Fruit fly (Drosophila melanogaster) whole organism, embryonic: Measurements from ENCODE around the gene CG17032.

Experiments
- B-H1 ChIP-seq: fragments of 200-800 bp; sonication (Bioruptor generic); IDR thresholded peaks from 3 replicates; pipeline ENCODE4 v1.3.6; 2022; ENCODE audit warnings: missing biosample characterization, missing genetic modification characterization
- Bgb ChIP-seq: fragments of 200-800 bp; sonication (Bioruptor generic); IDR thresholded peaks from 2 replicates; pipeline ENCODE4 v1.3.6; 2022; ENCODE audit warnings: missing biosample characterization, missing genetic modification characterization; ENCODE audit not compliant: partially characterized antibody
- CG10321 ChIP-seq: fragments of 200-800 bp; sonication (Bioruptor generic); IDR thresholded peaks from 2 replicates; pipeline ENCODE4 v1.3.6; 2022; ENCODE audit warnings: missing biosample characterization, missing genetic modification characterization
- CG11085 ChIP-seq: fragments of 200-800 bp; sonication (Bioruptor generic); IDR thresholded peaks from 2 replicates; pipeline ENCODE4 v1.3.6; 2022; ENCODE audit warnings: missing biosample characterization, missing genetic modification characterization
- CG12659 ChIP-seq: fragments of 200-800 bp; sonication (Bioruptor generic); optimal IDR thresholded peaks from 3 replicates; lab custom pipeline; 2017; ENCODE audit warnings: mild to moderate bottlenecking, missing biosample characterization, missing genetic modification reagents, missing genetic modification characterization
- CG14710 ChIP-seq: fragments of 200-800 bp; sonication (Bioruptor generic); optimal IDR thresholded peaks from 3 replicates; lab custom pipeline; 2019; ENCODE audit warnings: missing biosample characterization, mild to moderate bottlenecking, missing genetic modification characterization, moderate library complexity
- CG17361 ChIP-seq: fragments of 200-800 bp; sonication (Bioruptor generic); IDR thresholded peaks from 3 replicates; pipeline ENCODE4 v1.3.6; 2022; ENCODE audit warnings: missing biosample characterization, missing genetic modification characterization
- CG17385 ChIP-seq: fragments of 200-800 bp; sonication (Bioruptor generic); optimal IDR thresholded peaks from 3 replicates; lab custom pipeline; 2018; ENCODE audit warnings: missing biosample characterization, mild to moderate bottlenecking, missing genetic modification characterization
- CG18619 ChIP-seq: fragments of 200-800 bp; sonication (Bioruptor generic); optimal IDR thresholded peaks from 3 replicates; lab custom pipeline; 2017; ENCODE audit warnings: missing biosample characterization, mild to moderate bottlenecking, missing genetic modification characterization
- CG2129 ChIP-seq: fragments of 200-800 bp; sonication (Bioruptor generic); IDR thresholded peaks from 2 replicates; pipeline ENCODE4 v1.3.6; 2022; ENCODE audit warnings: missing biosample characterization, missing genetic modification characterization; ENCODE audit not compliant: partially characterized antibody
- CG2199 ChIP-seq: fragments of 200-800 bp; sonication (Bioruptor generic); IDR thresholded peaks from 3 replicates; pipeline ENCODE4 v1.3.6; 2022; ENCODE audit warnings: missing biosample characterization, missing genetic modification characterization
- CG2202 ChIP-seq: fragments of 200-800 bp; sonication (Bioruptor generic); optimal IDR thresholded peaks from 2 replicates; lab custom pipeline; 2018; ENCODE audit warnings: missing biosample characterization, mild to moderate bottlenecking, missing genetic modification characterization
- CG2712 ChIP-seq: fragments of 200-800 bp; optimal IDR thresholded peaks from 3 replicates; lab custom pipeline; 2019; ENCODE audit warnings: missing biosample characterization, mild to moderate bottlenecking, missing genetic modification characterization, moderate library complexity
- CG34422 ChIP-seq: fragments of 200-800 bp; sonication (Bioruptor generic); IDR thresholded peaks from 3 replicates; pipeline ENCODE4 v1.3.6; 2022; ENCODE audit warnings: missing biosample characterization, missing genetic modification characterization
- CG6683 ChIP-seq: fragments of 200-800 bp; sonication (Bioruptor generic); optimal IDR thresholded peaks from 2 replicates; lab custom pipeline; 2017; ENCODE audit warnings: missing biosample characterization, mild to moderate bottlenecking, missing genetic modification characterization, missing genetic modification reagents
- CG7963 ChIP-seq: fragments of 200-800 bp; sonication (Bioruptor generic); IDR thresholded peaks from 3 replicates; pipeline ENCODE4 v1.3.6; 2022; ENCODE audit warnings: missing biosample characterization, missing genetic modification characterization; ENCODE audit not compliant: partially characterized antibody
- CG8281 ChIP-seq: fragments of 200-800 bp; sonication (Bioruptor generic); optimal IDR thresholded peaks from 2 replicates; lab custom pipeline; 2018; ENCODE audit warnings: missing biosample characterization, mild to moderate bottlenecking, missing genetic modification characterization, moderate library complexity
- CG8388 ChIP-seq: fragments of 200-800 bp; sonication (Bioruptor generic); optimal IDR thresholded peaks from 2 replicates; lab custom pipeline; 2019; ENCODE audit warnings: missing biosample characterization, mild to moderate bottlenecking, missing genetic modification characterization, moderate library complexity
- CG9797 ChIP-seq: fragments of 200-800 bp; sonication (Bioruptor generic); optimal IDR thresholded peaks from 3 replicates; lab custom pipeline; 2018; ENCODE audit warnings: missing biosample characterization, mild to moderate bottlenecking, missing genetic modification characterization
- D ChIP-seq, 2 experiments: fragments of 200-800 bp in 1 of 2; fragments of >200 bp in 1 of 2; sonication (Bioruptor generic) in 1 of 2; optimal IDR thresholded peaks; 2 replicates in 1 of 2; 3 replicates in 1 of 2; lab custom pipeline; 2017; ENCODE audit warnings: mild to moderate bottlenecking in 1 of 2, missing biosample characterization in 1 of 2, missing genetic modification characterization in 1 of 2, missing genetic modification reagents in 1 of 2
- Deaf1 ChIP-seq: fragments of 200-800 bp; optimal IDR thresholded peaks from 3 replicates; lab custom pipeline; 2019; ENCODE audit warnings: missing biosample characterization, mild to moderate bottlenecking, missing genetic modification characterization, moderate library complexity
- Dfd ChIP-seq, 2 experiments: fragments of >200 bp; optimal IDR thresholded peaks; 2 replicates each; lab custom pipeline; 2017; ENCODE audit warnings: missing biosample characterization in 2 of 2, missing genetic modification characterization in 2 of 2
- Doc2 ChIP-seq: fragments of 200-800 bp; sonication (Bioruptor generic); IDR thresholded peaks from 2 replicates; pipeline ENCODE4 v1.3.6; 2022; ENCODE audit warnings: missing biosample characterization, missing genetic modification characterization
- E2f2 ChIP-seq: fragments of 200-800 bp; sonication (Bioruptor generic); IDR thresholded peaks from 2 replicates; pipeline ENCODE4 v1.3.6; 2022; ENCODE audit warnings: missing biosample characterization, missing genetic modification characterization
- Fer1 ChIP-seq: fragments of 200-800 bp; sonication (Bioruptor generic); optimal IDR thresholded peaks from 2 replicates; lab custom pipeline; 2017; ENCODE audit warnings: missing biosample characterization, mild to moderate bottlenecking, missing genetic modification characterization
- H2.0 ChIP-seq: fragments of 200-800 bp; sonication (Bioruptor generic); IDR thresholded peaks from 2 replicates; pipeline ENCODE4 v1.3.6; 2022; ENCODE audit warnings: missing biosample characterization, missing genetic modification characterization
- Kr ChIP-seq: fragments of 200-800 bp; sonication (Bioruptor generic); optimal IDR thresholded peaks from 2 replicates; lab custom pipeline; 2017; ENCODE audit warnings: missing biosample characterization, mild to moderate bottlenecking, missing genetic modification characterization
- MESR4 ChIP-seq: fragments of 200-800 bp; sonication (Bioruptor generic); optimal IDR thresholded peaks from 2 replicates; lab custom pipeline; 2018; ENCODE audit warnings: missing biosample characterization, mild to moderate bottlenecking, missing genetic modification characterization, moderate library complexity
- MTF-1 ChIP-seq: fragments of 200-800 bp; sonication (Bioruptor generic); optimal IDR thresholded peaks from 2 replicates; lab custom pipeline; 2018; ENCODE audit warnings: missing biosample characterization, mild to moderate bottlenecking, missing genetic modification characterization, borderline replicate concordance
- Meics ChIP-seq: fragments of 200-800 bp; sonication (Bioruptor generic); optimal IDR thresholded peaks from 2 replicates; lab custom pipeline; 2017; ENCODE audit warnings: missing biosample characterization, mild to moderate bottlenecking, missing genetic modification characterization
- Oaz ChIP-seq: fragments of 200-800 bp; sonication (Bioruptor generic); IDR thresholded peaks from 2 replicates; pipeline ENCODE4 v1.3.6; 2022; ENCODE audit warnings: missing biosample characterization, missing genetic modification characterization
- Ravus ChIP-seq: fragments of 200-800 bp; sonication (Bioruptor generic); IDR thresholded peaks from 2 replicates; pipeline ENCODE4 v1.3.6; 2022; ENCODE audit warnings: missing biosample characterization, missing genetic modification characterization
- Sry-β ChIP-seq: fragments of 200-800 bp; sonication (Bioruptor generic); optimal IDR thresholded peaks from 2 replicates; lab custom pipeline; 2018; ENCODE audit warnings: missing biosample characterization, mild to moderate bottlenecking, missing genetic modification characterization, moderate library complexity
- az2 ChIP-seq: fragments of 200-800 bp; sonication (Bioruptor generic); optimal IDR thresholded peaks from 3 replicates; lab custom pipeline; 2016; ENCODE audit warnings: missing biosample characterization, missing genetic modification characterization
- bigmax ChIP-seq: fragments of 200-800 bp; sonication (Bioruptor generic); optimal IDR thresholded peaks from 2 replicates; lab custom pipeline; 2018; ENCODE audit warnings: missing biosample characterization, mild to moderate bottlenecking, missing genetic modification characterization
- cato ChIP-seq: fragments of 200-800 bp; sonication (Bioruptor generic); optimal IDR thresholded peaks from 2 replicates; lab custom pipeline; 2016; ENCODE audit warnings: missing biosample characterization, missing genetic modification characterization, borderline replicate concordance
- corto ChIP-seq: fragments of 200-800 bp; sonication (Bioruptor generic); optimal IDR thresholded peaks from 2 replicates; lab custom pipeline; 2016; ENCODE audit warnings: missing biosample characterization, mild to moderate bottlenecking, missing genetic modification characterization, moderate library complexity
- crc ChIP-seq: fragments of 200-800 bp; sonication (Bioruptor generic); optimal IDR thresholded peaks from 2 replicates; lab custom pipeline; 2016; ENCODE audit warnings: missing biosample characterization, missing genetic modification characterization
- crp ChIP-seq, 2 experiments: fragments of 200-800 bp; sonication (Bioruptor generic); optimal IDR thresholded peaks; 2 replicates in 1 of 2; 3 replicates in 1 of 2; lab custom pipeline; 2017; ENCODE audit warnings: missing biosample characterization in 2 of 2, missing genetic modification characterization in 2 of 2, mild to moderate bottlenecking in 1 of 2, moderate library complexity in 1 of 2
- da ChIP-seq: fragments of 200-800 bp; sonication (Bioruptor generic); optimal IDR thresholded peaks from 2 replicates; lab custom pipeline; 2016; ENCODE audit warnings: missing biosample characterization, missing genetic modification characterization
- dysf ChIP-seq: fragments of 200-800 bp; sonication (Bioruptor generic); IDR thresholded peaks from 3 replicates; pipeline ENCODE4 v1.3.6; 2022; ENCODE audit warnings: missing biosample characterization, missing genetic modification characterization
- esg ChIP-seq: fragments of 200-800 bp; sonication (Bioruptor generic); conservative IDR thresholded peaks from 2 replicates; pipeline ENCODE4 v1.3.6; 2022; ENCODE audit warnings: missing biosample characterization, missing genetic modification characterization
- exex ChIP-seq: fragments of 200-800 bp; sonication (Bioruptor generic); optimal IDR thresholded peaks from 4 replicates; lab custom pipeline; 2018; ENCODE audit warnings: missing biosample characterization, mild to moderate bottlenecking, missing genetic modification characterization, moderate library complexity
- gt ChIP-seq: fragments of 200-800 bp; sonication (Bioruptor generic); IDR thresholded peaks from 2 replicates; pipeline ENCODE4 v1.3.6; 2022; ENCODE audit warnings: missing biosample characterization, missing genetic modification characterization
- lola ChIP-seq, 3 experiments: fragments of >200 bp in 2 of 3; fragments of 200-800 bp in 1 of 3; sonication (Bioruptor generic) in 1 of 3; optimal IDR thresholded peaks; 2 replicates each; lab custom pipeline; 2017 to 2019; ENCODE audit warnings: missing biosample characterization in 3 of 3, missing genetic modification characterization in 3 of 3, mild to moderate bottlenecking in 1 of 3, moderate library complexity in 1 of 3
- luna ChIP-seq: fragments of 200-800 bp; sonication (Bioruptor generic); optimal IDR thresholded peaks from 2 replicates; lab custom pipeline; 2016; ENCODE audit warnings: missing biosample characterization, missing genetic modification characterization
- nerfin-1 ChIP-seq: fragments of 200-800 bp; sonication (Bioruptor generic); optimal IDR thresholded peaks from 3 replicates; lab custom pipeline; 2019; ENCODE audit warnings: missing biosample characterization, mild to moderate bottlenecking, missing genetic modification characterization, moderate library complexity
- nom ChIP-seq: fragments of 200-800 bp; sonication (Bioruptor generic); optimal IDR thresholded peaks from 2 replicates; lab custom pipeline; 2017; ENCODE audit warnings: missing biosample characterization, missing genetic modification characterization, mild to moderate bottlenecking, moderate library complexity, missing genetic modification reagents
- sens ChIP-seq: fragments of 200-800 bp; sonication (Bioruptor generic); peaks from one replicate; lab custom pipeline; 2016; ENCODE audit warnings: missing biosample characterization, missing genetic modification characterization
- sima ChIP-seq: fragments of 200-800 bp; sonication (Bioruptor generic); optimal IDR thresholded peaks from 2 replicates; lab custom pipeline; 2016; ENCODE audit warnings: missing biosample characterization, missing genetic modification characterization
- zen ChIP-seq: fragments of 200-800 bp; sonication (Bioruptor generic); optimal IDR thresholded peaks from 3 replicates; lab custom pipeline; 2018; ENCODE audit warnings: missing biosample characterization, mild to moderate bottlenecking, missing genetic modification characterization, moderate library complexity

Gene CG17032

DNA sequence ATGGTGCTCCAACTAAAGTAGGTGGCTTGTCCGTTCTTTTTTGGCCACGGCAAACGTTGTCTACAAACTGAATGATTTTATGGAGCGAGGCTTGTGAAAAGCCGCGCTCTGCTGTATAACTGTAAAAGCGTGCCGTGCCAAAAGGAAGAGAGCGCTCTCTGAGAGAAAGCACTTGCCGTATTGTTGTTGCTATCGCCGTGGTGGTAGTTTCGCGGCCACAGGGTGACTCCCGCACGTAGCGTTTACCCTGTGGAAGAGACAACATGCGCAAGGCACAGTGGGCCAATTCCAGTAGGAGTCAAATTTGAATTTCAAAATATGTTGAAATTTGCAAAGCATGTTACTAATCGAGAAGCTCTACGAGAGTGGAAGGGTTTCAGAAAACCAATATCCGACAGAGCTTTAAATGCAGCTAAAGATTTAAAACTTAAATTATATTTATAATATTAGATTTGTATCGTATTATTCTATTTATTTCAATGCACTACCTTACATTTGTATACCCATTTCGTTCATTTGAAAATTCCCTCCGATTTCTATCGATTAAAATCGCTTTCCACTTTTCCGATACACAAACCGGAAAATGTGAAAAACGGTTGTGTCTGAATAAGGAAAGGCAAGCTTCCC lies 33.7 kb upstream of the CG17032 start, which contains the start of gene sff (continued):
- TF ChIP-seq CG6683 (GFP tag; lab: Kevin White, UChicago), result peak; percentile 72
- TF ChIP-seq CG2712 (tag; lab: Kevin White, UChicago), result peak; percentile 94
- peak; percentile 86 for TF ChIP-seq esg (GFP tag; lab: Robert Waterston, UW)
- TF ChIP-seq CG8281 (tag; lab: Kevin White, UChicago), result peak; percentile 66
- TF ChIP-seq exex, result peak; percentile 48
- peak; percentile 91 for TF ChIP-seq CG12659 (GFP tag; lab: Kevin White, UChicago)
- peak; percentile 72 for TF ChIP-seq gt (GFP tag; lab: Robert Waterston, UW)
- TF ChIP-seq CG8388 (GFP tag; lab: Kevin White, UChicago), result peak; percentile 83
- peak in 1 of 3 experiments; percentile 92 for TF ChIP-seq lola (GFP tag; optimal IDR thresholded peaks at IDR 0.05; lab: Kevin White, UChicago)
- peak; percentile 38; the same call in 1 of the 2 replicates for TF ChIP-seq CG10321 (GFP tag; lab: Robert Waterston, UW)
- TF ChIP-seq crp (GFP tag; optimal IDR thresholded peaks at IDR 0.05; lab: Kevin White, UChicago), result peak in 1 of 2 experiments; percentile 38
- TF ChIP-seq dysf (GFP tag; lab: Robert Waterston, UW), result peak; percentile 92
- no peak for TF ChIP-seq CG2129
- TF ChIP-seq Bgb, result no peak
- TF ChIP-seq nerfin-1, result peak; percentile 87
- TF ChIP-seq CG7963 (GFP tag; lab: Robert Waterston, UW), result no peak
- no peak for TF ChIP-seq sima (GFP tag; lab: Kevin White, UChicago)
- peak; percentile 19 for TF ChIP-seq luna
- peak; percentile 72; the same call in 2 of the 3 replicates for TF ChIP-seq CG2199
- TF ChIP-seq CG11085 (GFP tag; lab: Robert Waterston, UW), result peak; percentile 81
- peak; percentile 95 for TF ChIP-seq sens (GFP tag; lab: Kevin White, UChicago)
- peak; percentile 93 for TF ChIP-seq CG17361 (GFP tag; lab: Robert Waterston, UW)
- peak; percentile 88 for TF ChIP-seq Meics (GFP tag; lab: Kevin White, UChicago)
- TF ChIP-seq CG9797 (GFP tag; lab: Kevin White, UChicago), result peak; percentile 29
- TF ChIP-seq E2f2, result peak; percentile 85
- TF ChIP-seq da, result peak; percentile 5
- peak; percentile 88 for TF ChIP-seq zen (tag; lab: Kevin White, UChicago)
- TF ChIP-seq nom, result no peak
- peak; percentile 43 for TF ChIP-seq Ravus
- peak; percentile 34 for TF ChIP-seq MESR4 (GFP tag; lab: Kevin White, UChicago)
- TF ChIP-seq corto (GFP tag; lab: Kevin White, UChicago), result no peak
- peak; percentile 88 for TF ChIP-seq cato
- TF ChIP-seq CG34422, result peak; percentile 92
- TF ChIP-seq Doc2 (GFP tag; lab: Robert Waterston, UW), result peak; percentile 57; the same call in 1 of the 2 replicates
- no peak for TF ChIP-seq D (optimal IDR thresholded peaks at IDR 0.05; lab: Kevin White, UChicago)
- TF ChIP-seq D (GFP tag; optimal IDR thresholded peaks at IDR 0.05; lab: Kevin White, UChicago), result peak; percentile 87
- TF ChIP-seq CG2202, result peak; percentile 84
- peak; percentile 91 for TF ChIP-seq CG14710
- TF ChIP-seq az2, result peak; percentile 91

dm6 chr3L:15940823-15941222 lies 17.8 kb upstream of the CG17032 start:
- TF ChIP-seq crc, result no peak
- TF ChIP-seq CG17385 (GFP tag; lab: Kevin White, UChicago), result peak; percentile 65
- no peak for TF ChIP-seq CG18619 (GFP tag; lab: Kevin White, UChicago)
- 0 out of 2 replicates have a peak, but pooled peaks have one; percentile 26 for TF ChIP-seq Oaz (GFP tag; lab: Robert Waterston, UW)
- peak; percentile 31 for TF ChIP-seq Fer1 (GFP tag; lab: Kevin White, UChicago)
- peak; percentile 7 for TF ChIP-seq Deaf1
- no peak for TF ChIP-seq bigmax (GFP tag; lab: Kevin White, UChicago)
- TF ChIP-seq B-H1 (GFP tag; lab: Robert Waterston, UW), result peak; percentile 35; the same call in 2 of the 3 replicates
- TF ChIP-seq Dfd (GFP tag; optimal IDR thresholded peaks at IDR 0.05; lab: Kevin White, UChicago), result no peak
- no peak for TF ChIP-seq Kr (GFP tag; lab: Kevin White, UChicago)
- 0 out of 2 replicates have a peak, but pooled peaks have one; percentile 36 for TF ChIP-seq H2.0 (GFP tag; lab: Robert Waterston, UW)
- peak; percentile 4 for TF ChIP-seq MTF-1 (GFP tag; lab: Kevin White, UChicago)
- no peak for TF ChIP-seq Sry-β
